Worm (Caenorhabditis elegans): ENCODE measurements around the gene spsb-1.
A peak's percentile ranks its signal among the peaks of the same experiment; 100 is the strongest.

Gene spsb-1

DNA sequence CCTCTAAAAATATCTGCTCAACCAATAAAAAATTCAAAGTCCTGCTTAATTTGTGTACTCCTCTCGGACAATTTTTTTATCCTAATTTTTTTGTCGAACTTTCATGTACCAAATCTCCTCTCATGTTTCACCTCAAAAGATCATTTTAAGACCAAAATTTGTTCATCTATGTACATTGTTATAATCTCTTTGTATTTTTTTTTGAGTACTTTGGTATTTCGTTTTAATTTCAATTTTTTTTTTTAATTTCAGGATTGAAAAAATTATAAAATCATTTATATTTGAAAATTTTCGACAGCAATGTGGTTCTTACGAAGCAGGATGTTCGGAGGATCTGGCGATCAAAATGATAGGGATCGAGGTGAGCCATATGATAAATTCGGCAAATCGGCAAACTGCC, at the start of gene spsb-1:
spsb-1 (plus strand) TSS at position 301 of the 400 bp plus-strand sequence.
- TF ChIP-seq ces-1 (GFP tag; optimal IDR thresholded peaks at IDR 0.05): no peak
- no peak for TF ChIP-seq nhr-28 (tag; optimal IDR thresholded peaks at IDR 0.05)
- no peak for TF ChIP-seq mab-9 (GFP tag; IDR thresholded peaks at IDR 0.05)
- TF ChIP-seq unc-62 (GFP tag; optimal IDR thresholded peaks at IDR 0.05): no peak
- TF ChIP-seq alr-1 (tag; optimal IDR thresholded peaks at IDR 0.05; ENCODE audit: borderline replicate concordance): no peak
- TF ChIP-seq egl-27 (tag; optimal IDR thresholded peaks at IDR 0.05): no peak
- no peak for TF ChIP-seq ceh-82 (tag; optimal IDR thresholded peaks at IDR 0.05)
- TF ChIP-seq ets-5 (GFP tag; IDR thresholded peaks at IDR 0.05): no peak
- TF ChIP-seq nhr-90 (tag; optimal IDR thresholded peaks at IDR 0.05; ENCODE audit: poor library complexity): no peak
- no peak for TF ChIP-seq isw-1 (GFP tag; IDR thresholded peaks at IDR 0.05)
- TF ChIP-seq C04F5.9 (tag; optimal IDR thresholded peaks at IDR 0.05): no peak
- TF ChIP-seq aha-1 (tag; optimal IDR thresholded peaks at IDR 0.05): no peak
- no peak for TF ChIP-seq nhr-237 (tag; optimal IDR thresholded peaks at IDR 0.05)
- TF ChIP-seq C16A3.4 (tag; optimal IDR thresholded peaks at IDR 0.05): no peak
- no peak for TF ChIP-seq zag-1 (tag; optimal IDR thresholded peaks at IDR 0.05)
- no peak for TF ChIP-seq swsn-7 (tag; optimal IDR thresholded peaks at IDR 0.05)

DNA sequence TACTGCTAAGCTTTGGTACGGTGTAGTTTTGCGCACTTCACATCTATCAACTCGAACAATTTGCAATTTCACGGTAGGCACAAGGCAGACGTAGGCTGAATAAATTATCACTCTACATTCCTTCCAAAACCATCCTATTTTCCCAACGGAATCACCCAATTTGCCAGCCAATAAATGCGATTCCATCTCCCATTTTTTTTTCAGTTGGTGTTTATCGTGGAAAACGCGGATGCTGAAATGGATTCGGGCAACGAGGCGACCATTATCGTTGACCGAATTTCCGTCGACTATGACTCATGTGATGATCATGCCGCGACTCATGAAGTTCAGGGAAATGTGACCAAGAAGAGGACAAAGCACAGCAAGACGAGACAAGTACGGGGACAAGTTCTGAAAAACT, 48.1 kb upstream of the spsb-1 start:
- TF ChIP-seq zip-4 (GFP tag; optimal IDR thresholded peaks at IDR 0.05) (no peak), mdl-1 (tag; optimal IDR thresholded peaks at IDR 0.05) (no peak), F16B12.6 (tag; optimal IDR thresholded peaks at IDR 0.05) (no peak), zag-1 (tag; optimal IDR thresholded peaks at IDR 0.05) (no peak), elt-2 (tag; optimal IDR thresholded peaks at IDR 0.05) (no peak), hlh-4 (tag; optimal IDR thresholded peaks at IDR 0.05) (no peak), aha-1 (tag; optimal IDR thresholded peaks at IDR 0.05) (no peak), nhr-90 (tag; optimal IDR thresholded peaks at IDR 0.05; ENCODE audit: poor library complexity) (no peak), unc-86 (tag; optimal IDR thresholded peaks at IDR 0.05) (no peak), ceh-82 (tag; optimal IDR thresholded peaks at IDR 0.05) (no peak), nhr-76 (tag; optimal IDR thresholded peaks at IDR 0.05) (no peak), fkh-8 (tag; optimal IDR thresholded peaks at IDR 0.05) (no peak), unc-62 (GFP tag; optimal IDR thresholded peaks at IDR 0.05) (no peak), ces-1 (GFP tag; optimal IDR thresholded peaks at IDR 0.05) (no peak), C04F5.9 (tag; optimal IDR thresholded peaks at IDR 0.05) (no peak), ets-5 (GFP tag; IDR thresholded peaks at IDR 0.05) (no peak)

DNA sequence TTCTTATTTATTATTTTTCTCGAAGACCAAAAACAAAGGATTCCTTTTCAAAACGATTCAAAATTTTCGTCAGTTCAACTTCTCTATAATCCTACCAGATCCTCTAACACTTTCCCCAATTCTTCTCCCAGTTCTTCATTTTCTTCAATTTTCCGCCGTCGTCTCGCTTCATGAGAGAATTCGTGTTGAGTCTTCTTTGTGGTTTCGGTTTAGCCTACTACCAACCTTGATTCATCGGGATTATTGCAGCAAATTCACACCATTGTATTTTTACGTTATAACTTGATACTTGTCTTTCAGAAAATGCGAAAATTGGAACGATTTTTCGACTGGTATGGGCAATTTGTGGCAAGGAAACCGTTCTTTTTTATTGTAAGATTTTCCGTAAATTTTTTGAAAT, 38.7 kb upstream of the spsb-1 start, which contains the start of gene ptr-20:
ptr-20 (plus strand) TSS at position 301 of the 400 bp plus-strand sequence.
- TF ChIP-seq aly-2 (tag; optimal IDR thresholded peaks at IDR 0.05) (no peak), fos-1 (tag; optimal IDR thresholded peaks at IDR 0.05) (no peak), ceh-8 (GFP tag; optimal IDR thresholded peaks at IDR 0.05) (no peak), elt-2 (tag; optimal IDR thresholded peaks at IDR 0.05) (no peak), F16B12.6 (tag; optimal IDR thresholded peaks at IDR 0.05) (no peak), nhr-77 (tag; optimal IDR thresholded peaks at IDR 0.05) (no peak), egl-27 (tag; optimal IDR thresholded peaks at IDR 0.05) (no peak), xbp-1 (tag; optimal IDR thresholded peaks at IDR 0.05) (no peak), unc-98 (GFP tag; IDR thresholded peaks at IDR 0.05) (no peak)

DNA sequence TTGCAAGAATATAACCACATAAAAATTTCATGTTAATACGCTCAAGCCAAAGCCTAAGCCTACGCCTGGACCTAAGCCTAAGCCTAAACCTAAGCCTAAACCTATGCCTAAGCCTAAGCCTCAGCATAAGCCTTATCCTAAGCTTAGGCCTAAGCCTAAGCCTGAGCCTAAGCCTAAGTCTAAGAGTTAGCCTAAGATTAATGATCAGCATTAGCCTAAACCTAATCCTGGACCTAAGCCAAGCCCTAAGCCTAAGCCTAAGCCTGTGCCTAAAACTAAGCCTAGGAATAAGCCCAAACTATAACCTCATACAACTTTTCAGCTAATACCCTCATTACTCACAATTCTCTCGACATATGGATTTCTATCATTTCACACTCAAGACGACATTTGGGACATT, 38.2 kb upstream of the spsb-1 start:
- TF ChIP-seq egl-13 (tag; optimal IDR thresholded peaks at IDR 0.05) (no peak), efl-1 (optimal IDR thresholded peaks at IDR 0.05) (no peak), efl-1 (GFP tag; optimal IDR thresholded peaks at IDR 0.05 in 1 of 2) (peak in 1 of 2 experiments; percentile 59)

DNA sequence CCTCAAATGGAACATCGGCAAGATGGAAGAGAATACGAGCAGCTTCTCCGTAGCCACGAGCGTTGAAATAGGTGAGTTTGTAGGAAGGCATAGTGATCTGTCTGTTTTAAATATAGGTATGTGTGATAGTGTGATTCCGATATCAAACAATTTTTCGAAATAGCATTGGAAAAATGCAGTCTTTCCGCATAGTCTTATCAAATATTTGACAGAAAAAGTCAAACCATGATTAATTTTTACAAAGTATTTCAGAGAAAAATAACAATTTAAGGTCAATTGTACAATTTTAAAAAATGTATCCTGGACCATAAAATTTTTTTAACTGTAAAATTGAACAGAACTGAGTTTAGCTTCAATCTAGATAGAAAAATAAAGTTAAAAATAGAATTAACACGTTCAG, 32.1 kb upstream of the spsb-1 start, which contains the start of gene gst-26:
gst-26 (minus strand) TSS at position 101 of the 400 bp plus-strand sequence.
- no peak for TF ChIP-seq xbp-1 (tag; optimal IDR thresholded peaks at IDR 0.05)
- TF ChIP-seq aha-1 (tag; optimal IDR thresholded peaks at IDR 0.05): no peak
- no peak for TF ChIP-seq snpc-4 (tag; optimal IDR thresholded peaks at IDR 0.05)
- TF ChIP-seq ces-1 (GFP tag; optimal IDR thresholded peaks at IDR 0.05): no peak
- TF ChIP-seq nhr-71 (tag; optimal IDR thresholded peaks at IDR 0.05): no peak
- no peak for TF ChIP-seq ceh-88 (GFP tag; IDR thresholded peaks at IDR 0.05)
- no peak for TF ChIP-seq lin-39 (tag; optimal IDR thresholded peaks at IDR 0.05)
- TF ChIP-seq tbx-2 (tag; optimal IDR thresholded peaks at IDR 0.05): no peak
- TF ChIP-seq nhr-90 (tag; optimal IDR thresholded peaks at IDR 0.05; ENCODE audit: poor library complexity): no peak
- no peak for TF ChIP-seq vab-15 (tag; optimal IDR thresholded peaks at IDR 0.05)
- no peak for TF ChIP-seq fos-1 (tag; optimal IDR thresholded peaks at IDR 0.05)
- TF ChIP-seq unc-86 (tag; optimal IDR thresholded peaks at IDR 0.05): no peak
- TF ChIP-seq pax-3 (tag; optimal IDR thresholded peaks at IDR 0.05): no peak
- TF ChIP-seq nhr-237 (tag; optimal IDR thresholded peaks at IDR 0.05): no peak
- TF ChIP-seq lin-35 (GFP tag; optimal IDR thresholded peaks at IDR 0.05): no peak
- no peak for TF ChIP-seq ceh-63 (GFP tag; optimal IDR thresholded peaks at IDR 0.05)
- no peak for TF ChIP-seq zag-1 (tag; optimal IDR thresholded peaks at IDR 0.05)
- TF ChIP-seq nhr-77 (tag; optimal IDR thresholded peaks at IDR 0.05): no peak
- TF ChIP-seq grh-1 (GFP tag; IDR thresholded peaks at IDR 0.05): no peak

Measured in whole organism, L1 larva.